Worm (Caenorhabditis elegans) whole organism, L3 larva: ENCODE results near the gene C06C3.7.

Experiments
- ama-1 ChIP-seq: fragments of 150-350 bp; optimal IDR thresholded peaks from 2 replicates; lab custom pipeline; 2018
- ceh-9 ChIP-seq: sonication (generic microtip); optimal IDR thresholded peaks from 2 replicates; lab custom pipeline; 2018; ENCODE audit warnings: missing biosample characterization, missing genetic modification characterization
- daf-12 ChIP-seq: fragments of 150-350 bp; optimal IDR thresholded peaks from 2 replicates; lab custom pipeline; 2014; ENCODE audit warnings: missing biosample characterization, missing genetic modification reagents, missing genetic modification characterization
- nhr-11 ChIP-seq: fragments of 150-350 bp; optimal IDR thresholded peaks from 2 replicates; lab custom pipeline; 2014; ENCODE audit warnings: missing biosample characterization, missing genetic modification characterization
- nhr-12 ChIP-seq: fragments of 150-350 bp; optimal IDR thresholded peaks from 2 replicates; lab custom pipeline; 2014; ENCODE audit warnings: missing biosample characterization, missing genetic modification characterization
- nhr-237 ChIP-seq: fragments of 150-350 bp; optimal IDR thresholded peaks from 2 replicates; lab custom pipeline; 2014; ENCODE audit warnings: missing biosample characterization, missing genetic modification characterization
- nhr-25 ChIP-seq: sonication (generic microtip); optimal IDR thresholded peaks from 2 replicates; lab custom pipeline; 2017; ENCODE audit warnings: missing biosample characterization, missing genetic modification characterization
- nhr-77 ChIP-seq: fragments of 150-350 bp; optimal IDR thresholded peaks from 2 replicates; lab custom pipeline; 2014; ENCODE audit warnings: missing biosample characterization, missing genetic modification characterization
- pha-4 ChIP-seq: fragments of 150-350 bp; optimal IDR thresholded peaks from 2 replicates; lab custom pipeline; 2014; ENCODE audit warnings: missing biosample characterization, missing genetic modification reagents, missing genetic modification characterization
- snpc-4 ChIP-seq: fragments of 150-350 bp; optimal IDR thresholded peaks from 2 replicates; lab custom pipeline; 2014; ENCODE audit warnings: missing biosample characterization, missing genetic modification characterization
- unc-39 ChIP-seq: sonication (generic microtip); optimal IDR thresholded peaks from 4 replicates; lab custom pipeline; 2017; ENCODE audit warnings: missing biosample characterization, missing genetic modification characterization
- unc-62 ChIP-seq: fragments of 150-350 bp; sonication (generic microtip); optimal IDR thresholded peaks from 4 replicates; lab custom pipeline; 2014; ENCODE audit warnings: missing biosample characterization, missing genetic modification reagents, missing genetic modification characterization

DNA sequence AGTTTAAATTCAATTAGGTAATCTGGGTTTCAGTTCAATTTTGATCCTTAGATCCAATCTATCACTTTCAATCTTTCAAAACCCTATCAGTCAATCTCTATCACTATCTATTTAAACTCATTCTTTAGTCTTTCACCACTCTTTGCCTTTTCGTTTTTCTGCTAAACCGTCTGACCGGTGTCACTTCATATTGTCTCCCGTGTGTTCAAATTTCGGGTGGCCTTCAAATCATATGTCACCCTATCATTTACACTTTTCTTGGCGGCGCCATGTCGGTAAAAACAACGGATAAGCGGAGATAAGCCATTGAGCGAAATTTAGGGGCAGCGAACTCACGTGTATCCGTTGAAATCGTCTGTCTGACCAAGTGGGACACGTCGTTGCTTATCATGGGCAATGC, 41.4 kb upstream of the C06C3.7 start:
- no peak for TF ChIP-seq pha-4 (tag; lab: Kevin White, UChicago)
- TF ChIP-seq daf-12 (tag; lab: Kevin White, UChicago), result no peak
- peak; percentile 51 for TF ChIP-seq nhr-25
- peak; percentile 58 for TF ChIP-seq unc-62
- no peak for TF ChIP-seq unc-39 (tag; lab: Kevin White, UChicago)
- no peak for TF ChIP-seq nhr-237 (tag; lab: Kevin White, UChicago)
- TF ChIP-seq nhr-11, result no peak
- TF ChIP-seq ama-1 (lab: Kevin White, UChicago), result no peak
- TF ChIP-seq snpc-4 (tag; lab: Kevin White, UChicago), result no peak
- TF ChIP-seq nhr-12 (tag; lab: Kevin White, UChicago), result no peak
- TF ChIP-seq ceh-9 (tag; lab: Kevin White, UChicago), result no peak
- TF ChIP-seq nhr-77 (tag; lab: Kevin White, UChicago), result no peak
